Fruit fly (Drosophila melanogaster): ENCODE measurements around the gene Or30a.

The Or30a gene

DNA sequence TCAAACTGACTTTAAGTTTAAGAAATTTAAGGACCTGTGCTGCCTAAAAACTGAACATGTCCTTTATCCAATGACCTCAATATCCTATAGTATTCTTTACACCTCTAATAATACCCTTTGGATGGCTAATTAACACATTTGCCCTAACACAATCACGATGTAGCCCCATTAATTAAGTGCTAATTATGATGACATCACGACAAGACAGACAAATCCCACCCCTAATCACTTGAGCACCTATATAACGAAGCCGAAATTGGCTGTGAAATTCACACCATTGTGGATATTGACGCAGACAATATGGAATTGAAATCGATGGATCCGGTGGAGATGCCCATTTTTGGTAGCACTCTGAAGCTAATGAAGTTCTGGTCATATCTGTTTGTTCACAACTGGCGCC is at the start of gene Or30a:
Gene Or30a, plus strand, starts transcription at position 301 of the 400 bp plus-strand sequence.
- TF ChIP-seq Sin3A (optimal IDR thresholded peaks at IDR 0.05) = no peak
- TF ChIP-seq insv (optimal IDR thresholded peaks at IDR 0.05) = no peak
- TF ChIP-seq ttk (optimal IDR thresholded peaks at IDR 0.05) = no peak
- no peak for TF ChIP-seq Myc (optimal IDR thresholded peaks at IDR 0.05)
- TF ChIP-seq h (optimal IDR thresholded peaks at IDR 0.05) = no peak
- TF ChIP-seq psq (optimal IDR thresholded peaks at IDR 0.05) = no peak

- no peak for TF ChIP-seq insv (optimal IDR thresholded peaks at IDR 0.05)
- no peak for TF ChIP-seq h (optimal IDR thresholded peaks at IDR 0.05)
- no peak for TF ChIP-seq Myc (optimal IDR thresholded peaks at IDR 0.05)
- TF ChIP-seq ttk (optimal IDR thresholded peaks at IDR 0.05) = no peak
- TF ChIP-seq psq (optimal IDR thresholded peaks at IDR 0.05) = no peak
- no peak for TF ChIP-seq Sin3A (optimal IDR thresholded peaks at IDR 0.05)
Observed at dm6 chr2L:9067124-9067523, 44.5 kb upstream of the Or30a start.

- TF ChIP-seq psq (optimal IDR thresholded peaks at IDR 0.05) (no peak), insv (optimal IDR thresholded peaks at IDR 0.05) (no peak), h (optimal IDR thresholded peaks at IDR 0.05) (no peak), Myc (optimal IDR thresholded peaks at IDR 0.05) (no peak), ttk (optimal IDR thresholded peaks at IDR 0.05) (no peak)
Observed at dm6 chr2L:9071094-9071612, 40.5 kb upstream of the Or30a start, which contains the start of gene DIP-zeta. Gene DIP-zeta (minus strand): TSS chr2L:9071164.

- TF ChIP-seq insv (optimal IDR thresholded peaks at IDR 0.05) (no peak), Myc (optimal IDR thresholded peaks at IDR 0.05) (no peak), psq (optimal IDR thresholded peaks at IDR 0.05) (no peak), ttk (optimal IDR thresholded peaks at IDR 0.05) (no peak), Sin3A (optimal IDR thresholded peaks at IDR 0.05) (no peak), h (optimal IDR thresholded peaks at IDR 0.05) (no peak)
Observed at dm6 chr2L:9076821-9077220, 34.8 kb upstream of the Or30a start, which contains the start of gene CG12439. Gene CG12439 (plus strand): TSS chr2L:9077121.

- TF ChIP-seq psq (optimal IDR thresholded peaks at IDR 0.05) = no peak
- no peak for TF ChIP-seq Myc (optimal IDR thresholded peaks at IDR 0.05)
- no peak for TF ChIP-seq Sin3A (optimal IDR thresholded peaks at IDR 0.05)
- TF ChIP-seq ttk (optimal IDR thresholded peaks at IDR 0.05) = no peak
- TF ChIP-seq h (optimal IDR thresholded peaks at IDR 0.05) = no peak
- TF ChIP-seq insv (optimal IDR thresholded peaks at IDR 0.05) = no peak
Observed at dm6 chr2L:9082750-9083149, 28.9 kb upstream of the Or30a start.

DNA sequence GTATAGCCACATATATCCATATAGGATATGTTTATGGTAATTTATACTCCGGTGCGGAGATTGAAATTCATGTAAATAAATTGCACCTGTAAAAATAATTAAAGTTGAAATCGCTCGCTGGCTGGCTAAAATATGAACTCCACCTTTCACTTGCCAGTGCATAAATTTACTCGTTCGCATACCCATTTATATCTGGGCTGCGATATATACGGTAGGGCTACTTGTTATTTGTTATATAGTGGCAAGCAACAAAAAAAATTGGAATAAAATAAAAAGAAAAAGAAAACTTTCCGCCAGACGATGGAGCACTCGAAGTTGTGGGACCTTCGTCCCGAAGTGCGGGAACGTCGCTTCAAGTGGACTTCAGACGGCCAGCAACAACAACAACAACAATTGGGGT is 27.8 kb upstream of the Or30a start, which contains the start of gene Toll-4:
Gene Toll-4, plus strand, starts transcription at position 301 of the 400 bp plus-strand sequence.
- TF ChIP-seq ttk (optimal IDR thresholded peaks at IDR 0.05) (no peak), Myc (optimal IDR thresholded peaks at IDR 0.05) (no peak), insv (optimal IDR thresholded peaks at IDR 0.05) (no peak), h (optimal IDR thresholded peaks at IDR 0.05) (no peak), psq (optimal IDR thresholded peaks at IDR 0.05) (no peak), Sin3A (optimal IDR thresholded peaks at IDR 0.05) (no peak)

DNA sequence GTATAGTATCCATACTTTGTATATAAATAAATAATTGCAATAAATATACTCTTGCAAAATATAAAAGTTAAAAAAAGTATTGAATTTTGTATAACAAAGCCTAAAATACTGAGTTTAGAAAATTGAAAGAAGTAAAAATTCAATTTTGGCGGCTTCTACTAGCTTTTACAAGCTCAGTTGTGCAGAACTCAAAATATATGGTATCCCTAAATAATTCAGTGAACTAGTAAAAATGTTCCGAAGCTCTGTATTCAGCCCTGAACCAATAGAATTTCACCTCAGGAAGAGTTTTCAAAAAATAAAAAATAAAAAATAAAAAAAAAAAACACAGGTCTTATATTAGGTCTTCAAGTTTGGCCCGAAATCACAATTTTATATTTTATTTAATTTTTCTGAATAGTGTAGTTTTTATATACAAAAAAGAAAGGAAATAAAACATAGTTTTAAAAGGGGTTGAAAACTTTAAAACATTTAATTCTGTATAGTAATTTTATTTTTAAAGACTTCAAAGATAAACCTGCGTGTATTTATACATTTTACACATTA is 22.0 kb upstream of the Or30a start:
- TF ChIP-seq h (optimal IDR thresholded peaks at IDR 0.05) = no peak

dm6 chr2L:9097263-9097662 is 14.4 kb upstream of the Or30a start, which contains the start of gene CG31609:
Gene CG31609 (plus strand): TSS chr2L:9097563.
- no peak for TF ChIP-seq Myc (optimal IDR thresholded peaks at IDR 0.05)
- no peak for TF ChIP-seq psq (optimal IDR thresholded peaks at IDR 0.05)
- no peak for TF ChIP-seq h (optimal IDR thresholded peaks at IDR 0.05)
- TF ChIP-seq ttk (optimal IDR thresholded peaks at IDR 0.05) = no peak
- no peak for TF ChIP-seq Sin3A (optimal IDR thresholded peaks at IDR 0.05)
- no peak for TF ChIP-seq insv (optimal IDR thresholded peaks at IDR 0.05)

DNA sequence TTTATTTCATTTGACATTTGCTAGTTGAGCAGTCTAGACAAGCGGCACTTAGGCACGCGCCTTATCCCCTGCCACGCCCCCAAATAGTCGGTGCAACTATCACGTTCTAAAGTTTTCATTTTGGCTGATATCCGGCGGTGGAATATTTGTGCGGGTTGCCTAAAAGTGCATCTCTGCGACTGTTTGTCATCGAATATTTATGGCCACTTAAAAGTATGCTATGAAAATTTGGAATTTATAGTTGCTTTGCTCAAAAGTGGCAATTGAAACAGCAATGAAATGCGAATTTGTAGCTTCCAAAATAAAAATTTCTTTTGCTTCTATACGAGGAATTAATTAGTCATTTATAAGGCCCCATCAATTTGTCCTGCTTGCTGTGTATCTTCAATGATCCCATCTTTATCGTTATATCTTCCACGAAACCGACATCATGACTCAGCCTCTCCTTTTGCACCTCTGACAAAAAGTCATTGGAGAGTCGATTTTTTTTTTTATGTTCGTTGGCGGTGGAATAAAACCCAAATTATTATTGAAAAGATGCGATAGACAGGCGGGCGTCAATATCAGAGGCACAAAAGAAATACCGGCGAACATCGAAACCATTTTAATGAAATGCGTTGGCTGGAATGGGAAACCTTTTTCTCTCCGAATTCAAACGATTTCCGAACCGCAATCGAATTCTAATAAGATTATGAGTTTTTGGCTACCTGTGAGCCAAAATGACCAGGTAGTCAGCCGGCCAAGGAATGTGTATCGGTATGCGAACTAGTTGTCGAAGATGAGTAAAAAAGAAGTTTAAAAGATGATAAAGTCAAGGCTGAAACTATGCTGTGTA is 9.1 kb downstream of the Or30a start:
- TF ChIP-seq Myc (optimal IDR thresholded peaks at IDR 0.05) (no peak), ttk (optimal IDR thresholded peaks at IDR 0.05) (no peak), psq (optimal IDR thresholded peaks at IDR 0.05) (no peak), h (optimal IDR thresholded peaks at IDR 0.05) (no peak), insv (optimal IDR thresholded peaks at IDR 0.05) (no peak), Sin3A (optimal IDR thresholded peaks at IDR 0.05) (no peak)

DNA sequence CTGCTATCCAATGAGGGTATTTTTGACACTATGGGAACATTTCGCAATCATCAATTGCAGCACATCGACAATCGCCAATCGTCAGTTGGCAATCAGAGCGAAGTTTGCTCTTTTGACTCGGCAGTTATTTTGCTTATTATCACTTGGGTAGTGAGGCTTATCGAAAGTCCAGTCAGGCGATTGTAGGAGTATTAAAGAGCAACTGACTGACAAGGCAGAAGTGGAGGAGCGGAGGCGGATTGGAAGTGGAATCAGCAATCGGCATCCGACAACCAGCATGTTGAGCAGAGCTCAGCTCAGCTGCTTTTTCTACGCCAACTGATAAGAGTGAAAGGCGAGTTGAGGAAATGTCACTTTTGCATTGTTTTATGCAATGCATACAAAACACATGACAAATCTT is 10.8 kb downstream of the Or30a start:
- TF ChIP-seq Sin3A (optimal IDR thresholded peaks at IDR 0.05) = no peak
- TF ChIP-seq h (optimal IDR thresholded peaks at IDR 0.05) = no peak
- no peak for TF ChIP-seq Myc (optimal IDR thresholded peaks at IDR 0.05)
- TF ChIP-seq insv (optimal IDR thresholded peaks at IDR 0.05) = no peak
- TF ChIP-seq ttk (optimal IDR thresholded peaks at IDR 0.05) = no peak
- TF ChIP-seq psq (optimal IDR thresholded peaks at IDR 0.05) = no peak

DNA sequence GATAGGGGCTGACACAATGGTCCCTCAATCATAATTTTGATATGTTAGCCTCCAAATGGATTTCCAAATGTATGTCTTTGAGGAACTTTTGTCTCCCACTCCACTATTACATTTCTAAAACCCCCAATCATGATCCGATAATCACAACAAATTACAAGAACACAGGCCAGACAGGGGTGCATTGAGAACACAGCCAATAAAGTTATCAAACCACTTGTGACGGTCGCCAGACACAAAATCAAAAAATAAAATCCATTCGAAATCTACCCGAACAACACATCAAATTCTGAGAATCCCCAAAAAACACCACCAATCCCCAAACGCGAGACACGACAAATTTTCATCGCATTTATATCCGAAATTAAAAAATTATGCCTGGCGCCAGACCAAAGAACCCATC is 12.1 kb downstream of the Or30a start:
- no peak for TF ChIP-seq ttk (optimal IDR thresholded peaks at IDR 0.05)

- TF ChIP-seq Myc (optimal IDR thresholded peaks at IDR 0.05) = no peak
- TF ChIP-seq h (optimal IDR thresholded peaks at IDR 0.05) = no peak
- no peak for TF ChIP-seq ttk (optimal IDR thresholded peaks at IDR 0.05)
- no peak for TF ChIP-seq Sin3A (optimal IDR thresholded peaks at IDR 0.05)
- TF ChIP-seq insv (optimal IDR thresholded peaks at IDR 0.05) = no peak
- no peak for TF ChIP-seq psq (optimal IDR thresholded peaks at IDR 0.05)
Observed at dm6 chr2L:9124448-9124847, 12.8 kb downstream of the Or30a start.
